Worm (Caenorhabditis elegans) whole organism, mixed stage, embryonic: Measurements from ENCODE around the gene C08B6.11.

Source experiments
- bed-3 ChIP-seq: fragments of 200-800 bp; sonication (Bioruptor generic); optimal IDR thresholded peaks from 3 replicates; lab custom pipeline; 2018; ENCODE audit warnings: mild to moderate bottlenecking, missing genetic modification characterization, moderate library complexity, missing compliant biosample characterization
- ces-1 ChIP-seq: fragments of 150-350 bp; optimal IDR thresholded peaks from 2 replicates; lab custom pipeline; 2014; ENCODE audit warnings: missing biosample characterization, missing genetic modification reagents, missing genetic modification characterization
- elt-3 ChIP-seq: fragments of 150-350 bp; optimal IDR thresholded peaks from 2 replicates; lab custom pipeline; 2014; ENCODE audit warnings: missing biosample characterization, missing genetic modification characterization
- lin-32 ChIP-seq: fragments of 200-800 bp; sonication (Bioruptor generic); optimal IDR thresholded peaks from 2 replicates; lab custom pipeline; 2018; ENCODE audit warnings: mild to moderate bottlenecking, missing genetic modification characterization, missing compliant biosample characterization
- mls-2 ChIP-seq: sonication (generic microtip); optimal IDR thresholded peaks from 2 replicates; lab custom pipeline; 2016; ENCODE audit warnings: mild to moderate bottlenecking, missing genetic modification characterization, moderate library complexity, missing compliant biosample characterization
- nhr-12 ChIP-seq: fragments of 150-350 bp; optimal IDR thresholded peaks from 2 replicates; lab custom pipeline; 2014; ENCODE audit warnings: missing biosample characterization, missing genetic modification characterization
- snpc-4 ChIP-seq: fragments of 150-350 bp; optimal IDR thresholded peaks from 2 replicates; lab custom pipeline; 2014; ENCODE audit warnings: missing biosample characterization, missing genetic modification characterization
- tbx-8 ChIP-seq: fragments of 200-800 bp; sonication (Bioruptor generic); optimal IDR thresholded peaks from 2 replicates; lab custom pipeline; 2018; ENCODE audit warnings: mild to moderate bottlenecking, missing genetic modification characterization, moderate library complexity, missing compliant biosample characterization
- unc-62 ChIP-seq: fragments of 150-350 bp; optimal IDR thresholded peaks from 2 replicates; lab custom pipeline; 2014; ENCODE audit warnings: missing biosample characterization, missing genetic modification reagents, missing genetic modification characterization
- ztf-11 ChIP-seq: fragments of 150-350 bp; optimal IDR thresholded peaks from 2 replicates; lab custom pipeline; 2014; ENCODE audit warnings: missing biosample characterization, missing genetic modification characterization

DNA sequence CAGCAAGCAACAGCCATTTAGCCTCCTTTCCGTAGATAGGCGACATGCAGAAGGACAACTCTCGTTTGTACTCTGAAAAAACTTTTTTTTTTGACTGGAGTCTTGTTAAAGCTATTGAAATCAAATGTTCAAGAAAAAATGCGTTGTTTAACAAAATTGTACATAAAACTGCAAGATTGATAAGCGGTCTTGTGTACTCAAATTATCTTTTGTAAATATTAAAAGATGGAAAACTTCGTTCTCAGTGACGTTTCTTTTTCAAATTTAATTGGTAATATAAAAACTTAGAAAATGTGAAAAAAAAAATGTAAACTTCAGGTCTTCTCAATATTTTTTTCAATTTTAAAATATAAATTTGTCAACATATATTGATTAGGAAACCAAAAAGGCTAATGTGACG is 3.7 kb downstream of the C08B6.11 start:
- TF ChIP-seq unc-62 (GFP tag; lab: Kevin White, UChicago) (no peak), nhr-12 (tag; lab: Kevin White, UChicago) (no peak), lin-32 (no peak), snpc-4 (tag; lab: Kevin White, UChicago) (no peak), tbx-8 (GFP tag; lab: Kevin White, UChicago) (no peak), ztf-11 (tag; lab: Kevin White, UChicago) (no peak), elt-3 (no peak), ces-1 (GFP tag; lab: Kevin White, UChicago) (no peak), mls-2 (no peak), bed-3 (no peak)
